Fruit fly (Drosophila melanogaster) whole organism, embryonic: ENCODE data around the gene wfs1.

Source experiments
- BEAF-32 ChIP-seq: fragments of 200-800 bp; sonication (Bioruptor generic); optimal IDR thresholded peaks from 3 replicates; lab custom pipeline; 2017; ENCODE audit warnings: missing biosample characterization, missing genetic modification characterization, mild to moderate bottlenecking, moderate library complexity, missing genetic modification reagents
- CG1024 ChIP-seq: fragments of 200-800 bp; sonication (Bioruptor generic); IDR thresholded peaks from 2 replicates; pipeline ENCODE4 v1.3.6; 2022; ENCODE audit warnings: missing biosample characterization, missing genetic modification characterization
- CG11560 ChIP-seq: fragments of 200-800 bp; sonication (Bioruptor generic); IDR thresholded peaks from 3 replicates; pipeline ENCODE4 v1.3.6; 2022; ENCODE audit warnings: missing biosample characterization, missing genetic modification characterization
- CG12155 ChIP-seq: fragments of 200-800 bp; sonication (Bioruptor generic); optimal IDR thresholded peaks from 3 replicates; lab custom pipeline; 2016; ENCODE audit warnings: missing biosample characterization, missing genetic modification characterization
- CG12391 ChIP-seq: fragments of 200-800 bp; sonication (Bioruptor generic); optimal IDR thresholded peaks from 3 replicates; lab custom pipeline; 2018; ENCODE audit warnings: missing biosample characterization, mild to moderate bottlenecking, missing genetic modification characterization, moderate library complexity
- CG12659 ChIP-seq: fragments of 200-800 bp; sonication (Bioruptor generic); optimal IDR thresholded peaks from 3 replicates; lab custom pipeline; 2017; ENCODE audit warnings: mild to moderate bottlenecking, missing biosample characterization, missing genetic modification reagents, missing genetic modification characterization
- CG15514 ChIP-seq: fragments of 200-800 bp; sonication (Bioruptor generic); optimal IDR thresholded peaks from 3 replicates; lab custom pipeline; 2017; ENCODE audit warnings: missing biosample characterization, missing genetic modification characterization, mild to moderate bottlenecking, moderate library complexity, missing genetic modification reagents
- CG15601 ChIP-seq: fragments of 200-800 bp; sonication (Bioruptor generic); optimal IDR thresholded peaks from 3 replicates; lab custom pipeline; 2019; ENCODE audit warnings: missing biosample characterization, mild to moderate bottlenecking, missing genetic modification characterization, moderate library complexity
- CG16813 ChIP-seq: fragments of 200-800 bp; sonication (Bioruptor generic); IDR thresholded peaks from 3 replicates; pipeline ENCODE4 v1.3.6; 2022; ENCODE audit warnings: missing biosample characterization, missing genetic modification characterization; ENCODE audit not compliant: partially characterized antibody
- CG17186 ChIP-seq: fragments of 200-800 bp; sonication (Bioruptor generic); optimal IDR thresholded peaks from 3 replicates; lab custom pipeline; 2017; ENCODE audit warnings: missing biosample characterization, missing genetic modification reagents, missing genetic modification characterization
- CG18011 ChIP-seq: fragments of 200-800 bp; sonication (Bioruptor generic); optimal IDR thresholded peaks from 2 replicates; lab custom pipeline; 2017; ENCODE audit warnings: missing biosample characterization, missing genetic modification characterization, mild to moderate bottlenecking, moderate library complexity, missing genotype
- CG18262 ChIP-seq: fragments of 200-800 bp; optimal IDR thresholded peaks from 3 replicates; lab custom pipeline; 2019; ENCODE audit warnings: missing biosample characterization, mild to moderate bottlenecking, missing genetic modification characterization, moderate library complexity
- CG18764 ChIP-seq: fragments of 200-800 bp; sonication (Bioruptor generic); optimal IDR thresholded peaks from 3 replicates; lab custom pipeline; 2016; ENCODE audit warnings: missing biosample characterization, missing genetic modification characterization
- CG2129 ChIP-seq: fragments of 200-800 bp; sonication (Bioruptor generic); IDR thresholded peaks from 2 replicates; pipeline ENCODE4 v1.3.6; 2022; ENCODE audit warnings: missing biosample characterization, missing genetic modification characterization; ENCODE audit not compliant: partially characterized antibody
- CG30020 ChIP-seq: fragments of 200-800 bp; optimal IDR thresholded peaks from 2 replicates; lab custom pipeline; 2019; ENCODE audit warnings: missing biosample characterization, mild to moderate bottlenecking, missing genetic modification characterization, moderate library complexity
- CG31441 ChIP-seq: fragments of 200-800 bp; sonication (Bioruptor generic); IDR thresholded peaks from 2 replicates; pipeline ENCODE4 v1.3.6; 2022; ENCODE audit warnings: missing biosample characterization, missing genetic modification characterization
- CG34224 ChIP-seq: fragments of 200-800 bp; sonication (Bioruptor generic); IDR thresholded peaks from 3 replicates; pipeline ENCODE4 v1.3.6; 2022; ENCODE audit warnings: missing biosample characterization, missing genetic modification characterization; ENCODE audit not compliant: partially characterized antibody
- CG7357 ChIP-seq: fragments of 200-800 bp; sonication (Bioruptor generic); IDR thresholded peaks from 3 replicates; pipeline ENCODE4 v1.3.6; 2022; ENCODE audit warnings: missing biosample characterization, missing genetic modification characterization
- CG8478 ChIP-seq: fragments of >200 bp; optimal IDR thresholded peaks from 2 replicates; lab custom pipeline; 2018
- CTCF ChIP-seq: fragments of 200-800 bp; sonication (Bioruptor generic); optimal IDR thresholded peaks from 2 replicates; lab custom pipeline; 2017; ENCODE audit warnings: missing biosample characterization, mild to moderate bottlenecking, missing genetic modification characterization, moderate library complexity
- Dll ChIP-seq: fragments of 200-800 bp; sonication (Bioruptor generic); IDR thresholded peaks from 4 replicates; pipeline ENCODE4 v1.3.6; 2022; ENCODE audit warnings: missing biosample characterization, missing genetic modification characterization; ENCODE audit not compliant: partially characterized antibody
- Ets65A ChIP-seq: fragments of 200-800 bp; sonication (Bioruptor generic); peaks from one replicate; lab custom pipeline; 2016; ENCODE audit warnings: missing biosample characterization, missing genetic modification characterization
- Gsc ChIP-seq: fragments of 200-800 bp; sonication (Bioruptor generic); IDR thresholded peaks from 2 replicates; pipeline ENCODE4 v1.3.6; 2022; ENCODE audit warnings: missing biosample characterization, missing genetic modification characterization
- H15 ChIP-seq: fragments of 200-800 bp; sonication (Bioruptor generic); IDR thresholded peaks from 3 replicates; pipeline ENCODE4 v1.3.6; 2022; ENCODE audit warnings: missing biosample characterization, missing genetic modification characterization
- Mad ChIP-seq: fragments of 200-800 bp; sonication (Bioruptor generic); optimal IDR thresholded peaks from 2 replicates; lab custom pipeline; 2016; ENCODE audit warnings: missing biosample characterization, missing genetic modification characterization
- Med ChIP-seq: fragments of 200-800 bp; sonication (Bioruptor generic); peaks from one replicate; lab custom pipeline; 2016; ENCODE audit warnings: missing biosample characterization, missing genetic modification characterization, mild to moderate bottlenecking, inconsistent platforms, moderate library complexity
- Mes4 ChIP-seq: fragments of 200-800 bp; sonication (Bioruptor generic); optimal IDR thresholded peaks from 2 replicates; lab custom pipeline; 2016; ENCODE audit warnings: missing biosample characterization, missing genetic modification characterization
- Mrtf ChIP-seq: fragments of 200-800 bp; sonication (Bioruptor generic); IDR thresholded peaks from 3 replicates; pipeline ENCODE4 v1.3.6; 2022; ENCODE audit warnings: missing biosample characterization, missing genetic modification characterization
- NFAT ChIP-seq: fragments of 200-800 bp; sonication (Bioruptor generic); IDR thresholded peaks from 2 replicates; pipeline ENCODE4 v1.3.6; 2022; ENCODE audit warnings: missing biosample characterization, missing genetic modification characterization
- Rfx ChIP-seq: fragments of 200-800 bp; sonication (Bioruptor generic); IDR thresholded peaks from 2 replicates; pipeline ENCODE4 v1.3.6; 2022; ENCODE audit warnings: missing biosample characterization, missing genetic modification characterization
- Sox100B ChIP-seq: fragments of 200-800 bp; sonication (Bioruptor generic); optimal IDR thresholded peaks from 3 replicates; lab custom pipeline; 2018; ENCODE audit warnings: missing biosample characterization, mild to moderate bottlenecking, missing genetic modification characterization
- Sry-δ ChIP-seq: fragments of 200-800 bp; sonication (Bioruptor generic); optimal IDR thresholded peaks from 2 replicates; lab custom pipeline; 2016; ENCODE audit warnings: missing biosample characterization, missing genetic modification characterization
- Xbp1 ChIP-seq: fragments of 200-800 bp; sonication (Bioruptor generic); optimal IDR thresholded peaks from 3 replicates; lab custom pipeline; 2016; ENCODE audit warnings: missing biosample characterization, mild to moderate bottlenecking, missing genetic modification characterization
- YL-1 ChIP-seq: fragments of 200-800 bp; sonication (Bioruptor generic); optimal IDR thresholded peaks from 3 replicates; lab custom pipeline; 2017; ENCODE audit warnings: missing biosample characterization, mild to moderate bottlenecking, missing genetic modification characterization
- ac ChIP-seq: fragments of 200-800 bp; sonication (Bioruptor generic); optimal IDR thresholded peaks from 3 replicates; lab custom pipeline; 2017; ENCODE audit warnings: missing biosample characterization, mild to moderate bottlenecking, missing genetic modification characterization
- ato ChIP-seq: fragments of 200-800 bp; sonication (Bioruptor generic); IDR thresholded peaks from 2 replicates; pipeline ENCODE4 v1.3.6; 2022; ENCODE audit warnings: missing biosample characterization, missing genetic modification characterization; ENCODE audit not compliant: partially characterized antibody
- az2 ChIP-seq: fragments of 200-800 bp; sonication (Bioruptor generic); optimal IDR thresholded peaks from 3 replicates; lab custom pipeline; 2016; ENCODE audit warnings: missing biosample characterization, missing genetic modification characterization
- eyg ChIP-seq: fragments of 200-800 bp; sonication (Bioruptor generic); optimal IDR thresholded peaks from 3 replicates; lab custom pipeline; 2016; ENCODE audit warnings: missing biosample characterization, missing genetic modification characterization
- gfzf ChIP-seq: fragments of 200-800 bp; sonication (Bioruptor generic); optimal IDR thresholded peaks from 2 replicates; lab custom pipeline; 2016; ENCODE audit warnings: missing biosample characterization, mild to moderate bottlenecking, missing genetic modification characterization, moderate library complexity
- gro ChIP-seq: fragments of 200-800 bp; sonication (Bioruptor generic); optimal IDR thresholded peaks from 2 replicates; lab custom pipeline; 2016; ENCODE audit warnings: missing biosample characterization, missing genetic modification characterization
- gt ChIP-seq: fragments of 200-800 bp; sonication (Bioruptor generic); IDR thresholded peaks from 2 replicates; pipeline ENCODE4 v1.3.6; 2022; ENCODE audit warnings: missing biosample characterization, missing genetic modification characterization
- hb ChIP-seq: fragments of 200-800 bp; sonication (Bioruptor generic); IDR thresholded peaks from 3 replicates; pipeline ENCODE4 v1.3.6; 2022; ENCODE audit warnings: missing biosample characterization, missing genetic modification characterization; ENCODE audit not compliant: partially characterized antibody
- ind ChIP-seq: fragments of 200-800 bp; sonication (Bioruptor generic); optimal IDR thresholded peaks from 3 replicates; lab custom pipeline; 2016; ENCODE audit warnings: missing biosample characterization, missing genetic modification characterization
- inv ChIP-seq: fragments of 200-800 bp; sonication (Bioruptor generic); IDR thresholded peaks from 2 replicates; pipeline ENCODE4 v1.3.6; 2022; ENCODE audit warnings: missing biosample characterization, missing genetic modification characterization; ENCODE audit not compliant: partially characterized antibody
- knrl ChIP-seq: fragments of 200-800 bp; sonication (Bioruptor generic); IDR thresholded peaks from 3 replicates; pipeline ENCODE4 v1.3.6; 2022; ENCODE audit warnings: missing biosample characterization, missing genetic modification characterization; ENCODE audit not compliant: partially characterized antibody
- lola ChIP-seq, 3 experiments: fragments of >200 bp in 2 of 3; fragments of 200-800 bp in 1 of 3; sonication (Bioruptor generic) in 1 of 3; optimal IDR thresholded peaks; 2 replicates each; lab custom pipeline; 2017 to 2019; ENCODE audit warnings: missing biosample characterization in 3 of 3, missing genetic modification characterization in 3 of 3, mild to moderate bottlenecking in 1 of 3, moderate library complexity in 1 of 3
- nerfin-2 ChIP-seq: fragments of 200-800 bp; sonication (Bioruptor generic); IDR thresholded peaks from 2 replicates; pipeline ENCODE4 v1.3.6; 2022; ENCODE audit warnings: missing biosample characterization, missing genetic modification characterization; ENCODE audit not compliant: partially characterized antibody
- repo ChIP-seq: fragments of 200-800 bp; sonication (Bioruptor generic); optimal IDR thresholded peaks from 2 replicates; lab custom pipeline; 2016; ENCODE audit warnings: missing biosample characterization, missing genetic modification characterization
- sna ChIP-seq: fragments of 200-800 bp; sonication (Bioruptor generic); IDR thresholded peaks from 2 replicates; pipeline ENCODE4 v1.3.6; 2022; ENCODE audit warnings: missing biosample characterization, missing genetic modification characterization; ENCODE audit not compliant: partially characterized antibody
- zfh2 ChIP-seq: fragments of 200-800 bp; sonication (Bioruptor generic); optimal IDR thresholded peaks from 2 replicates; lab custom pipeline; 2016; ENCODE audit warnings: missing biosample characterization, missing genetic modification characterization

The wfs1 gene

DNA sequence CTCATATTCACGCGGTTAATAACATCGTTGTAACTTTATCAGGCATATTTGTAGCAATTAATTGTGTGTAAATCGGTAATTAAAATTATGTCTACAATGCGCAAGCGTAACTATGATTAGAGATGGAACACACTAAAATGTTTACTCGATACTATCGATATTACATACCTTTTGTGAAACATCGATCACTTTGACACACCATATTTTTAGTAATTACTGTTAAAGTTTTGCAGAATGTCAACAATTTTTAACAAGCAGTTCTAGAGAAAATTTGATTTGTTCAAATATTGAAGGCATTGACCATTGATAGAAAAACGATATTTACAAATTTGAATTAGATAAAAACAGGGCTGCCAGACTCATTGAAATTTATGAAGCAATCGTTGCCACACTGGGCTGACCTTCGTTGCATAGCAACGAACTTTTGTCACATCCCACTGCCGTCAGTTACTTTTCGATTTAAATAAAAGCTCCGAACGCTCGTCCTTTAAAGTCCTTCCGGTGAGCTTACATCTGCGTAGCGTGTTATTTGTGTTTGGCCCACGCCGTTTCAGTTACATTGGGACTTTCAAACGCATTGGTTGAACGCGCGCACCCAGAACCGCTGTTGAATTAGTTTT lies 50.8 kb downstream of the wfs1 start, which contains the start of the genes loco and wake (continued):
- TF ChIP-seq gfzf (GFP tag; lab: Kevin White, UChicago) (peak; percentile 35), gt (GFP tag; lab: Robert Waterston, UW) (no peak), YL-1 (GFP tag; lab: Kevin White, UChicago) (peak; percentile 45), hb (GFP tag; lab: Robert Waterston, UW) (peak; percentile 89), CG18011 (GFP tag; lab: Kevin White, UChicago) (peak; percentile 99), ind (GFP tag; lab: Kevin White, UChicago) (no peak), CG12155 (GFP tag; lab: Kevin White, UChicago) (peak; percentile 10), nerfin-2 (GFP tag; lab: Robert Waterston, UW) (peak; percentile 55), CG34224 (GFP tag; lab: Robert Waterston, UW) (peak; percentile 88), CG15514 (GFP tag; lab: Kevin White, UChicago) (peak; percentile 49), Sox100B (no peak), CG12391 (peak; percentile 53), repo (GFP tag; lab: Kevin White, UChicago) (peak; percentile 14), CG8478 (lab: Kevin White, UChicago) (peak; percentile 12), CG12659 (GFP tag; lab: Kevin White, UChicago) (peak; percentile 52), CG7357 (no peak), H15 (GFP tag; lab: Robert Waterston, UW) (no peak), NFAT (peak; percentile 3; the same call in 1 of the 2 replicates), ac (GFP tag; lab: Kevin White, UChicago) (no peak), lola (GFP tag; optimal IDR thresholded peaks at IDR 0.05; lab: Kevin White, UChicago) (peak in 1 of 3 experiments; percentile 7), CG18262 (tag; lab: Kevin White, UChicago) (peak; percentile 5), Gsc (GFP tag; lab: Robert Waterston, UW) (no peak), ato (peak; percentile 71; the same call in 1 of the 2 replicates), Mad (peak; percentile 16), inv (GFP tag; lab: Robert Waterston, UW) (peak; percentile 84), CG15601 (tag; lab: Kevin White, UChicago) (peak; percentile 4), CG2129 (peak; percentile 90), Med (GFP tag; lab: Kevin White, UChicago) (peak; percentile 87), CG16813 (GFP tag; lab: Robert Waterston, UW) (peak; percentile 93), az2 (GFP tag; lab: Kevin White, UChicago) (peak; percentile 5), BEAF-32 (peak; percentile 94), CG30020 (tag; lab: Kevin White, UChicago) (peak; percentile 32), Sry-δ (GFP tag; lab: Kevin White, UChicago) (peak; percentile 96), Xbp1 (GFP tag; lab: Kevin White, UChicago) (peak; percentile 21), eyg (GFP tag; lab: Kevin White, UChicago) (no peak), Ets65A (GFP tag; lab: Kevin White, UChicago) (peak; percentile 93), gro (peak; percentile 20), CG17186 (GFP tag; lab: Kevin White, UChicago) (peak; percentile 34), CG18764 (GFP tag; lab: Kevin White, UChicago) (no peak), Dll (peak; percentile 99), CTCF (peak; percentile 42), Mes4 (GFP tag; lab: Kevin White, UChicago) (no peak), CG1024 (no peak), zfh2 (GFP tag; lab: Kevin White, UChicago) (no peak), CG31441 (no peak), Rfx (GFP tag; lab: Robert Waterston, UW) (0 out of 2 replicates have a peak, but pooled peaks have one; percentile 35), sna (GFP tag; lab: Robert Waterston, UW) (peak; percentile 97), knrl (GFP tag; lab: Robert Waterston, UW) (peak; percentile 94), Mrtf (GFP tag; lab: Robert Waterston, UW) (no peak), CG11560 (no peak)
